Fruit fly (Drosophila melanogaster): ENCODE results near the gene pnr.

The pnr gene

dm6 chr3R:16042137-16042899 is 16.4 kb downstream of the pnr start:
- TF ChIP-seq Lpt (GFP tag; optimal IDR thresholded peaks at IDR 0.05): peak; percentile 39
- TF ChIP-seq Hr38 (GFP tag; optimal IDR thresholded peaks at IDR 0.05): no peak
- no peak for TF ChIP-seq spab (GFP tag; optimal IDR thresholded peaks at IDR 0.05)
- peak in 1 of 2 experiments; percentile 92 for TF ChIP-seq ss (GFP tag; optimal IDR thresholded peaks at IDR 0.05)
- TF ChIP-seq Gug (GFP tag; IDR thresholded peaks at IDR 0.05): no peak
- no peak for TF ChIP-seq CG8319 (GFP tag; optimal IDR thresholded peaks at IDR 0.05)
- no peak for TF ChIP-seq Sox15 (GFP tag; optimal IDR thresholded peaks at IDR 0.05)
- TF ChIP-seq CG10631 (GFP tag; optimal IDR thresholded peaks at IDR 0.05): no peak
- TF ChIP-seq CG3919 (GFP tag; optimal IDR thresholded peaks at IDR 0.05): peak; percentile 55
- peak; percentile 56 for TF ChIP-seq Hr4 (GFP tag; optimal IDR thresholded peaks at IDR 0.05)
- TF ChIP-seq Ets21C (GFP tag; optimal IDR thresholded peaks at IDR 0.05): no peak
- no peak for TF ChIP-seq fkh (GFP tag; optimal IDR thresholded peaks at IDR 0.05)
- no peak for TF ChIP-seq Sox14 (GFP tag; optimal IDR thresholded peaks at IDR 0.05)
- TF ChIP-seq CG8632 (GFP tag; optimal IDR thresholded peaks at IDR 0.05): no peak
- no peak for TF ChIP-seq CG16779 (tag; optimal IDR thresholded peaks at IDR 0.05)
- peak; percentile 22 for TF ChIP-seq Sox102F (GFP tag; optimal IDR thresholded peaks at IDR 0.05)
- TF ChIP-seq Eip78C (GFP tag): peak; percentile 83
- no peak for TF ChIP-seq dac (GFP tag; optimal IDR thresholded peaks at IDR 0.05)
- TF ChIP-seq Eip93F (GFP tag; optimal IDR thresholded peaks at IDR 0.05): no peak
- TF ChIP-seq achi (GFP tag; optimal IDR thresholded peaks at IDR 0.05): peak; percentile 33
- TF ChIP-seq CG11762 (GFP tag; optimal IDR thresholded peaks at IDR 0.05; ENCODE audit: insufficient read depth): no peak
- TF ChIP-seq CG9139 (GFP tag; optimal IDR thresholded peaks at IDR 0.05): no peak
- TF ChIP-seq salr (GFP tag; optimal IDR thresholded peaks at IDR 0.05): peak in 1 of 2 experiments; percentile 20
- no peak for TF ChIP-seq svp (GFP tag)
- no peak for TF ChIP-seq topi (GFP tag; optimal IDR thresholded peaks at IDR 0.05)
- TF ChIP-seq CG10669 (GFP tag; optimal IDR thresholded peaks at IDR 0.05): no peak
- peak; percentile 26 for TF ChIP-seq CG6792 (GFP tag; optimal IDR thresholded peaks at IDR 0.05)
- no peak for TF ChIP-seq Hr39 (GFP tag; optimal IDR thresholded peaks at IDR 0.05)
- peak; percentile 47 for TF ChIP-seq acj6 (GFP tag; optimal IDR thresholded peaks at IDR 0.05)
- peak; percentile 48 for TF ChIP-seq CG15336 (GFP tag; IDR thresholded peaks at IDR 0.05)
- 0 out of 2 replicates have a peak, but pooled peaks have one; percentile 23 for TF ChIP-seq CG11294 (GFP tag; IDR thresholded peaks at IDR 0.05)
- no peak for TF ChIP-seq vri (GFP tag; optimal IDR thresholded peaks at IDR 0.05)
- 0 out of 3 replicates have a peak, but pooled peaks have one; percentile 33 for TF ChIP-seq CG8119 (GFP tag; IDR thresholded peaks at IDR 0.05)
- no peak for TF ChIP-seq CG3032 (tag; optimal IDR thresholded peaks at IDR 0.05)
- TF ChIP-seq Smox (GFP tag; optimal IDR thresholded peaks at IDR 0.05): no peak
- peak; percentile 12 for TF ChIP-seq Met (GFP tag; optimal IDR thresholded peaks at IDR 0.05)
- TF ChIP-seq CG6854 (GFP tag; optimal IDR thresholded peaks at IDR 0.05): peak; percentile 28
- TF ChIP-seq Blimp-1 (GFP tag; optimal IDR thresholded peaks at IDR 0.05): no peak
- peak; percentile 30 for TF ChIP-seq esn (GFP tag; optimal IDR thresholded peaks at IDR 0.05)
- TF ChIP-seq lz (GFP tag; optimal IDR thresholded peaks at IDR 0.05): peak; percentile 6
- peak; percentile 12 for TF ChIP-seq CG1621 (tag; optimal IDR thresholded peaks at IDR 0.05)
- no peak for TF ChIP-seq cyc (GFP tag; optimal IDR thresholded peaks at IDR 0.05)
- peak; percentile 63 for TF ChIP-seq pdm3 (GFP tag; optimal IDR thresholded peaks at IDR 0.05)
- no peak for TF ChIP-seq dsx (GFP tag; optimal IDR thresholded peaks at IDR 0.05; ENCODE audit: poor library complexity, severe bottlenecking)
- no peak for TF ChIP-seq CG31627 (GFP tag; optimal IDR thresholded peaks at IDR 0.05)
- peak; percentile 47 for TF ChIP-seq OdsH (GFP tag; optimal IDR thresholded peaks at IDR 0.05)
- TF ChIP-seq CG7368 (GFP tag; optimal IDR thresholded peaks at IDR 0.05): no peak
- TF ChIP-seq CG6276 (GFP tag; optimal IDR thresholded peaks at IDR 0.05): no peak
- TF ChIP-seq CG34406 (GFP tag; optimal IDR thresholded peaks at IDR 0.05): no peak
- TF ChIP-seq CG32006 (GFP tag; optimal IDR thresholded peaks at IDR 0.05): peak; percentile 31
- TF ChIP-seq eg (GFP tag; IDR thresholded peaks at IDR 0.05): peak; percentile 71; the same call in 2 of the 3 replicates

Data from whole organism, prepupa.